Worm (Caenorhabditis elegans): ENCODE measurements around the gene D2024.18.

D2024.18 gene

ce11 chrIV:7274969-7275548 is 24.8 kb downstream of the D2024.18 start:
- TF ChIP-seq ztf-29 (GFP tag; IDR thresholded peaks at IDR 0.05) (no peak), flt-1 (GFP tag; IDR thresholded peaks at IDR 0.05) (no peak), klf-2 (GFP tag; conservative IDR thresholded peaks at IDR 0.05) (no peak), ztf-23 (GFP tag; IDR thresholded peaks at IDR 0.05) (no peak), cog-1 (tag; optimal IDR thresholded peaks at IDR 0.05) (no peak), med-1 (GFP tag; optimal IDR thresholded peaks at IDR 0.05; ENCODE audit: insufficient read depth) (no peak), ref-1 (GFP tag; conservative IDR thresholded peaks at IDR 0.05) (no peak), T22C8.4 (GFP tag; IDR thresholded peaks at IDR 0.05) (no peak), tab-1 (GFP tag; IDR thresholded peaks at IDR 0.05) (no peak)

ce11 chrIV:7276661-7277060 is 26.4 kb downstream of the D2024.18 start, which contains the start of gene C06E4.2:
Gene C06E4.2 (plus strand): TSS chrIV:7276961.
- TF ChIP-seq flt-1 (GFP tag; IDR thresholded peaks at IDR 0.05) (no peak), med-1 (GFP tag; optimal IDR thresholded peaks at IDR 0.05; ENCODE audit: insufficient read depth) (no peak), ztf-29 (GFP tag; IDR thresholded peaks at IDR 0.05) (no peak), klf-2 (GFP tag; conservative IDR thresholded peaks at IDR 0.05) (no peak), ref-1 (GFP tag; conservative IDR thresholded peaks at IDR 0.05) (no peak), cog-1 (tag; optimal IDR thresholded peaks at IDR 0.05) (no peak), T22C8.4 (GFP tag; IDR thresholded peaks at IDR 0.05) (no peak), tab-1 (GFP tag; IDR thresholded peaks at IDR 0.05) (no peak), ztf-23 (GFP tag; IDR thresholded peaks at IDR 0.05) (no peak)

ce11 chrIV:7282957-7283356 is 32.7 kb downstream of the D2024.18 start, which contains the start of gene C06E4.1:
Gene C06E4.1 (plus strand): TSS chrIV:7283257.
- TF ChIP-seq ref-1 (GFP tag; conservative IDR thresholded peaks at IDR 0.05), result no peak
- TF ChIP-seq T22C8.4 (GFP tag; IDR thresholded peaks at IDR 0.05), result no peak
- no peak for TF ChIP-seq ztf-23 (GFP tag; IDR thresholded peaks at IDR 0.05)

ce11 chrIV:7285839-7286238 is 35.6 kb downstream of the D2024.18 start, which contains the start of gene C06E4.8:
Gene C06E4.8 (minus strand): TSS chrIV:7285875.
- TF ChIP-seq T22C8.4 (GFP tag; IDR thresholded peaks at IDR 0.05) (no peak), ref-1 (GFP tag; conservative IDR thresholded peaks at IDR 0.05) (no peak), ztf-29 (GFP tag; IDR thresholded peaks at IDR 0.05) (no peak), flt-1 (GFP tag; IDR thresholded peaks at IDR 0.05) (no peak)

ce11 chrIV:7287474-7287873 is 37.2 kb downstream of the D2024.18 start, which contains the start of gene F42C5.3:
Gene F42C5.3 (minus strand): TSS chrIV:7287574.
- TF ChIP-seq tab-1 (GFP tag; IDR thresholded peaks at IDR 0.05) (no peak), cog-1 (tag; optimal IDR thresholded peaks at IDR 0.05) (no peak), med-1 (GFP tag; optimal IDR thresholded peaks at IDR 0.05; ENCODE audit: insufficient read depth) (no peak), ref-1 (GFP tag; conservative IDR thresholded peaks at IDR 0.05) (no peak), T22C8.4 (GFP tag; IDR thresholded peaks at IDR 0.05) (no peak), ztf-23 (GFP tag; IDR thresholded peaks at IDR 0.05) (no peak), flt-1 (GFP tag; IDR thresholded peaks at IDR 0.05) (no peak), klf-2 (GFP tag; conservative IDR thresholded peaks at IDR 0.05) (no peak), ztf-29 (GFP tag; IDR thresholded peaks at IDR 0.05) (no peak)

- no peak for TF ChIP-seq T22C8.4 (GFP tag; IDR thresholded peaks at IDR 0.05)
- TF ChIP-seq flt-1 (GFP tag; IDR thresholded peaks at IDR 0.05), result no peak
- TF ChIP-seq ztf-23 (GFP tag; IDR thresholded peaks at IDR 0.05), result no peak
- no peak for TF ChIP-seq klf-2 (GFP tag; conservative IDR thresholded peaks at IDR 0.05)
- no peak for TF ChIP-seq tab-1 (GFP tag; IDR thresholded peaks at IDR 0.05)
- no peak for TF ChIP-seq cog-1 (tag; optimal IDR thresholded peaks at IDR 0.05)
- no peak for TF ChIP-seq ref-1 (GFP tag; conservative IDR thresholded peaks at IDR 0.05)
- no peak for TF ChIP-seq ztf-29 (GFP tag; IDR thresholded peaks at IDR 0.05)
- no peak for TF ChIP-seq med-1 (GFP tag; optimal IDR thresholded peaks at IDR 0.05; ENCODE audit: insufficient read depth)
These were observed 40.8 kb downstream of the D2024.18 start for ce11 chrIV:7291066-7291465.

ce11 chrIV:7291957-7292356 is 41.7 kb downstream of the D2024.18 start, which contains the start of gene F42C5.4:
Gene F42C5.4 (minus strand): TSS chrIV:7292127.
- TF ChIP-seq ref-1 (GFP tag; conservative IDR thresholded peaks at IDR 0.05) (no peak), cog-1 (tag; optimal IDR thresholded peaks at IDR 0.05) (no peak), ztf-23 (GFP tag; IDR thresholded peaks at IDR 0.05) (no peak), klf-2 (GFP tag; conservative IDR thresholded peaks at IDR 0.05) (no peak), med-1 (GFP tag; optimal IDR thresholded peaks at IDR 0.05; ENCODE audit: insufficient read depth) (no peak), T22C8.4 (GFP tag; IDR thresholded peaks at IDR 0.05) (no peak), tab-1 (GFP tag; IDR thresholded peaks at IDR 0.05) (no peak), ztf-29 (GFP tag; IDR thresholded peaks at IDR 0.05) (no peak), flt-1 (GFP tag; IDR thresholded peaks at IDR 0.05) (no peak)

ce11 chrIV:7294121-7294520 is 43.9 kb downstream of the D2024.18 start, which contains the start of gene F42C5.5:
Gene F42C5.5 (minus strand): TSS chrIV:7294221.
- no peak for TF ChIP-seq tab-1 (GFP tag; IDR thresholded peaks at IDR 0.05)
- TF ChIP-seq med-1 (GFP tag; optimal IDR thresholded peaks at IDR 0.05; ENCODE audit: insufficient read depth), result no peak
- TF ChIP-seq ztf-29 (GFP tag; IDR thresholded peaks at IDR 0.05), result no peak
- TF ChIP-seq flt-1 (GFP tag; IDR thresholded peaks at IDR 0.05), result no peak
- TF ChIP-seq ref-1 (GFP tag; conservative IDR thresholded peaks at IDR 0.05), result no peak
- TF ChIP-seq T22C8.4 (GFP tag; IDR thresholded peaks at IDR 0.05), result no peak
- no peak for TF ChIP-seq cog-1 (tag; optimal IDR thresholded peaks at IDR 0.05)
- TF ChIP-seq klf-2 (GFP tag; conservative IDR thresholded peaks at IDR 0.05), result no peak
- TF ChIP-seq ztf-23 (GFP tag; IDR thresholded peaks at IDR 0.05), result no peak

ce11 chrIV:7301481-7301880 is 51.2 kb downstream of the D2024.18 start:
- TF ChIP-seq ztf-23 (GFP tag; IDR thresholded peaks at IDR 0.05), result no peak
- TF ChIP-seq cog-1 (tag; optimal IDR thresholded peaks at IDR 0.05), result no peak
- no peak for TF ChIP-seq tab-1 (GFP tag; IDR thresholded peaks at IDR 0.05)
- TF ChIP-seq klf-2 (GFP tag; conservative IDR thresholded peaks at IDR 0.05), result no peak
- no peak for TF ChIP-seq med-1 (GFP tag; optimal IDR thresholded peaks at IDR 0.05; ENCODE audit: insufficient read depth)
- no peak for TF ChIP-seq flt-1 (GFP tag; IDR thresholded peaks at IDR 0.05)
- TF ChIP-seq ztf-29 (GFP tag; IDR thresholded peaks at IDR 0.05), result no peak
- no peak for TF ChIP-seq T22C8.4 (GFP tag; IDR thresholded peaks at IDR 0.05)
- no peak for TF ChIP-seq ref-1 (GFP tag; conservative IDR thresholded peaks at IDR 0.05)
